Worm (Caenorhabditis elegans) whole organism, L4 larva: ENCODE results near the gene ZC373.2.

ENCODE experiments used
- F26F4.8 ChIP-seq: fragments of 200-800 bp; sonication (Bioruptor generic); conservative IDR thresholded peaks from 2 replicates; pipeline ENCODE4 v1.3.6; 2022; ENCODE audit warnings: missing genetic modification characterization, missing compliant biosample characterization
- T26A8.4 ChIP-seq: fragments of 200-800 bp; sonication (Bioruptor generic); IDR thresholded peaks from 2 replicates; pipeline ENCODE4 v1.3.6; 2022; ENCODE audit warnings: missing genetic modification characterization, missing compliant biosample characterization
- Y5F2A.4 ChIP-seq: fragments of 200-800 bp; sonication (Bioruptor generic); optimal IDR thresholded peaks from 2 replicates; lab custom pipeline; 2018; ENCODE audit warnings: mild to moderate bottlenecking, missing genetic modification characterization, missing compliant biosample characterization
- aha-1 ChIP-seq: fragments of 150-350 bp; peaks from one replicate; lab custom pipeline; 2014; ENCODE audit warnings: missing biosample characterization, missing genetic modification characterization
- daf-12 ChIP-seq: fragments of 150-350 bp; optimal IDR thresholded peaks from 2 replicates; lab custom pipeline; 2014; ENCODE audit warnings: missing biosample characterization, missing genetic modification reagents, missing genetic modification characterization
- hlh-11 ChIP-seq: fragments of 200-800 bp; sonication (Bioruptor generic); optimal IDR thresholded peaks from 2 replicates; lab custom pipeline; 2018; ENCODE audit warnings: mild to moderate bottlenecking, missing genetic modification characterization, missing compliant biosample characterization
- hlh-30 ChIP-seq: sonication (generic microtip); optimal IDR thresholded peaks from 2 replicates; lab custom pipeline; 2017; ENCODE audit warnings: antibody characterized with exemption, mild to moderate bottlenecking, missing genetic modification characterization, missing compliant biosample characterization; ENCODE audit not compliant: insufficient read depth
- hmg-1.1 ChIP-seq: fragments of 200-800 bp; sonication (Bioruptor generic); IDR thresholded peaks from 2 replicates; pipeline ENCODE4 v1.3.6; 2022; ENCODE audit warnings: missing genetic modification reagents, missing genetic modification characterization, missing compliant biosample characterization
- lim-7 ChIP-seq: fragments of 200-800 bp; sonication (Bioruptor generic); IDR thresholded peaks from 2 replicates; pipeline ENCODE4 v1.3.6; 2022; ENCODE audit warnings: missing genetic modification characterization, missing compliant biosample characterization
- lin-13 ChIP-seq: fragments of 150-350 bp; optimal IDR thresholded peaks from 2 replicates; lab custom pipeline; 2014; ENCODE audit warnings: missing biosample characterization, missing genetic modification reagents, missing genetic modification characterization
- lin-29 ChIP-seq: fragments of 200-800 bp; sonication (Bioruptor generic); IDR thresholded peaks from 2 replicates; pipeline ENCODE4 v1.3.6; 2022; ENCODE audit warnings: missing genetic modification reagents, missing genetic modification characterization, missing compliant biosample characterization
- lin-39 ChIP-seq: fragments of 150-350 bp; optimal IDR thresholded peaks from 2 replicates; lab custom pipeline; 2014; ENCODE audit warnings: missing biosample characterization, missing genetic modification reagents, missing genetic modification characterization
- lir-3 ChIP-seq: sonication (generic microtip); optimal IDR thresholded peaks from 2 replicates; lab custom pipeline; 2016; ENCODE audit warnings: mild to moderate bottlenecking, missing genetic modification characterization, missing compliant biosample characterization
- mdt-29 ChIP-seq: fragments of 200-800 bp; sonication (Bioruptor generic); IDR thresholded peaks from 2 replicates; pipeline ENCODE4 v1.3.6; 2022; ENCODE audit warnings: missing genetic modification reagents, missing genetic modification characterization, missing compliant biosample characterization
- mep-1 ChIP-seq: fragments of 150-350 bp; sonication (generic microtip); optimal IDR thresholded peaks from 3 replicates; lab custom pipeline; 2014; ENCODE audit warnings: missing biosample characterization, missing genetic modification characterization
- mes-2 ChIP-seq: sonication (generic microtip); optimal IDR thresholded peaks from 2 replicates; lab custom pipeline; 2016; ENCODE audit warnings: missing genotype, mild to moderate bottlenecking, missing genetic modification characterization, missing compliant biosample characterization; ENCODE audit not compliant: poor library complexity, severe bottlenecking
- nhr-10 ChIP-seq: fragments of 150-350 bp; optimal IDR thresholded peaks from 2 replicates; lab custom pipeline; 2014; ENCODE audit warnings: missing biosample characterization, missing genetic modification characterization
- nhr-11 ChIP-seq: fragments of 150-350 bp; optimal IDR thresholded peaks from 2 replicates; lab custom pipeline; 2014; ENCODE audit warnings: missing biosample characterization, missing genetic modification characterization
- nhr-25 ChIP-seq: sonication (generic microtip); optimal IDR thresholded peaks from 2 replicates; lab custom pipeline; 2017; ENCODE audit warnings: missing genetic modification characterization, mild to moderate bottlenecking, missing compliant biosample characterization, antibody characterized with exemption, moderate library complexity, borderline replicate concordance; ENCODE audit not compliant: insufficient read depth
- nhr-41 ChIP-seq: fragments of 200-800 bp; sonication (Bioruptor generic); IDR thresholded peaks from 2 replicates; pipeline ENCODE4 v1.3.6; 2022; ENCODE audit warnings: missing genetic modification reagents, missing genetic modification characterization, missing compliant biosample characterization
- nhr-76 ChIP-seq: fragments of 150-350 bp; optimal IDR thresholded peaks from 2 replicates; lab custom pipeline; 2014; ENCODE audit warnings: missing biosample characterization, missing genetic modification characterization
- pha-4 ChIP-seq, 2 experiments: fragments of 150-350 bp in 1 of 2; fragments of 200-800 bp in 1 of 2; sonication (Bioruptor generic) in 1 of 2; IDR thresholded peaks in 1 of 2; optimal IDR thresholded peaks in 1 of 2; 2 replicates each; pipeline versions ENCODE4 v1.3.6 to Lab custom; 2014 to 2022; ENCODE audit warnings: missing genetic modification characterization in 2 of 2, missing genetic modification reagents in 2 of 2, missing biosample characterization in 1 of 2, missing compliant biosample characterization in 1 of 2
- rbr-2 ChIP-seq: sonication (generic microtip); optimal IDR thresholded peaks from 2 replicates; lab custom pipeline; 2016; ENCODE audit warnings: missing genotype, missing genetic modification characterization, missing compliant biosample characterization
- set-16 ChIP-seq: fragments of 200-800 bp; sonication (Bioruptor generic); IDR thresholded peaks from 2 replicates; pipeline ENCODE4 v1.3.6; 2022; ENCODE audit warnings: missing genetic modification reagents, missing genetic modification characterization, missing compliant biosample characterization
- snpc-1.2 ChIP-seq: fragments of 200-800 bp; sonication (Bioruptor generic); IDR thresholded peaks from 2 replicates; pipeline ENCODE4 v1.3.6; 2022; ENCODE audit warnings: missing genetic modification reagents, missing genetic modification characterization, missing compliant biosample characterization
- unc-62 ChIP-seq, 3 experiments: fragments of 150-350 bp in 1 of 3; sonication (generic microtip); optimal IDR thresholded peaks in 2 of 3; peaks in 1 of 3; 1 replicate in 1 of 3; 2 replicates in 2 of 3; lab custom pipeline; 2014 to 2017; ENCODE audit warnings: missing biosample characterization in 3 of 3, missing genetic modification characterization in 3 of 3, missing genetic modification reagents in 3 of 3, missing genotype in 1 of 3
- vab-7 ChIP-seq: fragments of 200-800 bp; sonication (Bioruptor generic); IDR thresholded peaks from 2 replicates; pipeline ENCODE4 v1.3.6; 2022; ENCODE audit warnings: missing genetic modification reagents, missing genetic modification characterization, missing compliant biosample characterization
- zfp-2 ChIP-seq: sonication (generic microtip); optimal IDR thresholded peaks from 2 replicates; lab custom pipeline; 2016; ENCODE audit warnings: mild to moderate bottlenecking, missing genetic modification characterization, missing compliant biosample characterization
- ztf-7 ChIP-seq: fragments of 150-350 bp; optimal IDR thresholded peaks from 2 replicates; lab custom pipeline; 2014; ENCODE audit warnings: missing biosample characterization, missing genetic modification characterization

The ZC373.2 gene

ce11 chrX:10081077-10081476 is 22.8 kb upstream of the ZC373.2 start:
- TF ChIP-seq Y5F2A.4 (GFP tag; lab: Kevin White, UChicago) = no peak
- no peak for TF ChIP-seq snpc-1.2 (GFP tag; lab: Robert Waterston, UW)
- peak in 1 of 2 experiments; percentile 19 for TF ChIP-seq unc-62 (GFP tag; optimal IDR thresholded peaks at IDR 0.05 in 1 of 2; lab: Kevin White, UChicago)
- TF ChIP-seq unc-62 (tag; optimal IDR thresholded peaks at IDR 0.05; lab: Kevin White, UChicago) = no peak
- TF ChIP-seq, all 104 proteins: peak for 1

- TF ChIP-seq mdt-29 (GFP tag; lab: Robert Waterston, UW) (no peak), pha-4 (GFP tag; IDR thresholded peaks at IDR 0.05; lab: Robert Waterston, UW) (no peak), pha-4 (tag; optimal IDR thresholded peaks at IDR 0.05; lab: Kevin White, UChicago) (no peak), aha-1 (tag; lab: Kevin White, UChicago) (peak; percentile 54), F26F4.8 (GFP tag; lab: Robert Waterston, UW) (no peak), rbr-2 (peak; percentile 17), nhr-76 (no peak), hmg-1.1 (0 out of 2 replicates have a peak, but pooled peaks have one; percentile 19), set-16 (peak; percentile 42), ztf-7 (no peak), lin-29 (GFP tag; lab: Robert Waterston, UW) (no peak), nhr-25 (tag; lab: Kevin White, UChicago) (no peak), vab-7 (GFP tag; lab: Robert Waterston, UW) (no peak), mes-2 (tag; lab: Kevin White, UChicago) (peak; percentile 0)
These were observed 21.0 kb upstream of the ZC373.2 start for ce11 chrX:10079230-10079629.

ce11 chrX:10078637-10079036 is 20.4 kb upstream of the ZC373.2 start:
- TF ChIP-seq daf-12 (tag; lab: Kevin White, UChicago) (no peak), aha-1 (tag; lab: Kevin White, UChicago) (no peak), mes-2 (tag; lab: Kevin White, UChicago) (peak; percentile 58), hlh-11 (tag; lab: Kevin White, UChicago) (no peak)

ce11 chrX:10078089-10078488 is 19.9 kb upstream of the ZC373.2 start:
- TF ChIP-seq set-16 = peak; percentile 98
- TF ChIP-seq pha-4 (GFP tag; IDR thresholded peaks at IDR 0.05; lab: Robert Waterston, UW) = no peak; the same call in 1 of the 2 replicates
- TF ChIP-seq pha-4 (tag; optimal IDR thresholded peaks at IDR 0.05; lab: Kevin White, UChicago) = no peak
- TF ChIP-seq mes-2 (tag; lab: Kevin White, UChicago) = peak; percentile 4
- no peak for TF ChIP-seq lin-39 (tag; lab: Kevin White, UChicago)
- TF ChIP-seq nhr-41 (GFP tag; lab: Robert Waterston, UW) = no peak
- no peak for TF ChIP-seq zfp-2 (tag; lab: Kevin White, UChicago)
- TF ChIP-seq nhr-11 (tag; lab: Kevin White, UChicago) = no peak

ce11 chrX:10077297-10077696 is 19.1 kb upstream of the ZC373.2 start, which contains the start of gene col-176:
TSS of gene col-176 (plus strand) at chrX:10077597.
- no peak for TF ChIP-seq ztf-7
- peak; percentile 46 for TF ChIP-seq nhr-10 (tag; lab: Kevin White, UChicago)
- TF ChIP-seq hlh-30 (tag; lab: Kevin White, UChicago) = peak; percentile 11

ce11 chrX:10076334-10076733 is 18.1 kb upstream of the ZC373.2 start:
- no peak for TF ChIP-seq pha-4 (GFP tag; IDR thresholded peaks at IDR 0.05; lab: Robert Waterston, UW)
- no peak for TF ChIP-seq pha-4 (tag; optimal IDR thresholded peaks at IDR 0.05; lab: Kevin White, UChicago)
- 0 out of 2 replicates have a peak, but pooled peaks have one; percentile 17 for TF ChIP-seq T26A8.4 (GFP tag; lab: Robert Waterston, UW)

- TF ChIP-seq nhr-10 (tag; lab: Kevin White, UChicago) (no peak), zfp-2 (tag; lab: Kevin White, UChicago) (no peak), daf-12 (tag; lab: Kevin White, UChicago) (no peak), nhr-76 (no peak), T26A8.4 (GFP tag; lab: Robert Waterston, UW) (no peak), mep-1 (no peak), hlh-11 (tag; lab: Kevin White, UChicago) (no peak), lim-7 (no peak), lin-13 (GFP tag; lab: Kevin White, UChicago) (no peak), lir-3 (tag; lab: Kevin White, UChicago) (no peak)
These were observed 16.8 kb upstream of the ZC373.2 start, which contains the start of gene dao-4 for ce11 chrX:10074988-10075387. TSS of gene dao-4 (plus strand) at chrX:10075288.
